Worm (Caenorhabditis elegans) whole organism, L3 larva: ENCODE results near the gene T04C12.9.

ENCODE experiments used
- ceh-82 ChIP-seq: fragments of 150-350 bp; optimal IDR thresholded peaks from 2 replicates; lab custom pipeline; 2014; ENCODE audit warnings: missing biosample characterization, missing genetic modification characterization
- elt-1 ChIP-seq: fragments of 150-350 bp; optimal IDR thresholded peaks from 2 replicates; lab custom pipeline; 2014; ENCODE audit warnings: missing biosample characterization, missing genetic modification characterization
- elt-2 ChIP-seq: sonication (generic microtip); optimal IDR thresholded peaks from 2 replicates; lab custom pipeline; 2016; ENCODE audit warnings: missing genetic modification reagents, mild to moderate bottlenecking, missing genetic modification characterization, missing compliant biosample characterization
- fos-1 ChIP-seq: fragments of 150-350 bp; optimal IDR thresholded peaks from 2 replicates; lab custom pipeline; 2014; ENCODE audit warnings: missing biosample characterization, missing genetic modification characterization
- jun-1 ChIP-seq: fragments of 150-350 bp; optimal IDR thresholded peaks from 2 replicates; lab custom pipeline; 2014; ENCODE audit warnings: missing biosample characterization, missing genetic modification reagents, missing genetic modification characterization
- lin-39 ChIP-seq: fragments of 150-350 bp; optimal IDR thresholded peaks from 2 replicates; lab custom pipeline; 2018; ENCODE audit warnings: missing biosample characterization, missing genetic modification reagents, missing genetic modification characterization
- nhr-28 ChIP-seq: fragments of 150-350 bp; optimal IDR thresholded peaks from 2 replicates; lab custom pipeline; 2014; ENCODE audit warnings: missing biosample characterization, missing genetic modification characterization
- nhr-76 ChIP-seq: fragments of 150-350 bp; sonication (generic microtip); optimal IDR thresholded peaks from 5 replicates; lab custom pipeline; 2014; ENCODE audit warnings: missing biosample characterization, missing genetic modification characterization
- nhr-77 ChIP-seq: fragments of 150-350 bp; optimal IDR thresholded peaks from 2 replicates; lab custom pipeline; 2014; ENCODE audit warnings: missing biosample characterization, missing genetic modification characterization
- pha-4 ChIP-seq: fragments of 150-350 bp; optimal IDR thresholded peaks from 2 replicates; lab custom pipeline; 2014; ENCODE audit warnings: missing biosample characterization, missing genetic modification reagents, missing genetic modification characterization
- pqm-1 ChIP-seq: fragments of 150-350 bp; optimal IDR thresholded peaks from 2 replicates; lab custom pipeline; 2017; ENCODE audit warnings: missing biosample characterization, missing genetic modification characterization, inconsistent platforms
- skn-1 ChIP-seq: fragments of 150-350 bp; optimal IDR thresholded peaks from 2 replicates; lab custom pipeline; 2014; ENCODE audit warnings: missing biosample characterization, missing genetic modification characterization
- unc-39 ChIP-seq: sonication (generic microtip); optimal IDR thresholded peaks from 4 replicates; lab custom pipeline; 2017; ENCODE audit warnings: missing biosample characterization, missing genetic modification characterization
- ztf-11 ChIP-seq: fragments of 150-350 bp; optimal IDR thresholded peaks from 2 replicates; lab custom pipeline; 2014; ENCODE audit warnings: missing biosample characterization, missing genetic modification characterization

DNA sequence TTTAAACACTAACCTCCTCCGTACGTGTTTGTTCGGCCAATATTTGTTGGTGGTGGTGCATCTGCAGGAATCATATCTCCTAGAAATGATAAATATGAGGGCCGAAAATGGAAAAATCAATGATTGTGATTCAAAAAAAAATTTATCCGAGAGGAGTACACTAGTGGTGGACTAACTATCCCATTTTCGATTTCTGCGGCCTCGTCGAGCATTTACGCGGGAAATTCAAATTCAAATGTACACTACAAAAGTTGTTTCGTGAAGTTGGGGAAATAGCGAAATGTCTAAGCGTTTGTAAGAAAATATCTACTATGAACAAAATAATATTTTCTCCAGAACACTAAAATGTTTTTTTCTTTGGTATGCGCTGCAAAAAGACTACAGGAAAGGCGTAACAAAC, 33.7 kb downstream of the T04C12.9 start:
- peak; percentile 74 for TF ChIP-seq pha-4 (tag; lab: Kevin White, UChicago)
- TF ChIP-seq fos-1 (tag; lab: Kevin White, UChicago), result no peak
- no peak for TF ChIP-seq pqm-1 (tag; lab: Kevin White, UChicago)
- no peak for TF ChIP-seq ceh-82 (tag; lab: Kevin White, UChicago)
- TF ChIP-seq lin-39 (tag; lab: Kevin White, UChicago), result peak; percentile 32
- no peak for TF ChIP-seq nhr-77
- TF ChIP-seq nhr-28, result no peak
- peak; percentile 18 for TF ChIP-seq elt-2
- TF ChIP-seq unc-39 (tag; lab: Kevin White, UChicago), result no peak
- TF ChIP-seq skn-1, result no peak
- no peak for TF ChIP-seq ztf-11 (tag; lab: Kevin White, UChicago)
- no peak for TF ChIP-seq elt-1 (tag; lab: Kevin White, UChicago)
- no peak for TF ChIP-seq nhr-76 (tag; lab: Kevin White, UChicago)
- peak; percentile 12 for TF ChIP-seq jun-1 (tag; lab: Kevin White, UChicago)
